Fruit fly (Drosophila melanogaster) whole organism, wandering third instar larva: ENCODE results near the gene CG7430.

ENCODE experiments used
- Abd-B ChIP-seq: fragments of >200 bp; optimal IDR thresholded peaks from 2 replicates; lab custom pipeline; 2017; ENCODE audit warnings: missing biosample characterization, missing genetic modification characterization
- CG32264 ChIP-seq: fragments of 200-800 bp; sonication (Bioruptor generic); optimal IDR thresholded peaks from 2 replicates; lab custom pipeline; 2016; ENCODE audit warnings: missing biosample characterization, missing genetic modification characterization
- CG9705 ChIP-seq: fragments of 200-800 bp; sonication (Bioruptor generic); optimal IDR thresholded peaks from 2 replicates; lab custom pipeline; 2018; ENCODE audit warnings: missing biosample characterization, mild to moderate bottlenecking, missing genetic modification characterization
- CrebA ChIP-seq: fragments of 200-800 bp; sonication (Bioruptor generic); optimal IDR thresholded peaks from 2 replicates; lab custom pipeline; 2016; ENCODE audit warnings: missing biosample characterization, mild to moderate bottlenecking, missing genetic modification characterization, borderline replicate concordance
- Dfd ChIP-seq: fragments of >200 bp; optimal IDR thresholded peaks from 2 replicates; lab custom pipeline; 2017; ENCODE audit warnings: missing biosample characterization, missing genetic modification characterization
- Dif ChIP-seq: fragments of 200-275, 200-300 bp; sonication (Bioruptor generic); optimal IDR thresholded peaks from 2 replicates; lab custom pipeline; 2018; ENCODE audit warnings: missing biosample characterization, missing genetic modification characterization; ENCODE audit not compliant: partially characterized antibody
- GATAd ChIP-seq: sonication (Bioruptor generic); optimal IDR thresholded peaks from 2 replicates; lab custom pipeline; 2016; ENCODE audit warnings: missing biosample characterization, missing genetic modification characterization
- HLH106 ChIP-seq: fragments of 200-800 bp; optimal IDR thresholded peaks from 3 replicates; lab custom pipeline; 2019; ENCODE audit warnings: missing biosample characterization, mild to moderate bottlenecking, missing genetic modification characterization, moderate library complexity
- Hnf4 ChIP-seq: fragments of 200-800 bp; sonication (Bioruptor generic); optimal IDR thresholded peaks from 2 replicates; lab custom pipeline; 2016; ENCODE audit warnings: missing biosample characterization, mild to moderate bottlenecking, missing genetic modification characterization
- Hr78 ChIP-seq: fragments of >200 bp; optimal IDR thresholded peaks from 2 replicates; lab custom pipeline; 2017; ENCODE audit warnings: missing biosample characterization, missing genetic modification characterization
- Hr83 ChIP-seq: fragments of 200-300 bp; sonication (Bioruptor generic); optimal IDR thresholded peaks from 2 replicates; lab custom pipeline; 2016; ENCODE audit warnings: missing biosample characterization, mild to moderate bottlenecking, missing genetic modification characterization, moderate library complexity; ENCODE audit not compliant: poor library complexity, severe bottlenecking
- Jra ChIP-seq: sonication (Bioruptor generic); optimal IDR thresholded peaks from 2 replicates; lab custom pipeline; 2016; ENCODE audit warnings: missing biosample characterization, missing genetic modification characterization
- N ChIP-seq: fragments of >200 bp; optimal IDR thresholded peaks from 2 replicates; lab custom pipeline; 2018; ENCODE audit warnings: missing biosample characterization, missing external identifiers, missing genetic modification characterization
- OdsH ChIP-seq: fragments of 200-800 bp; sonication (Bioruptor generic); optimal IDR thresholded peaks from 2 replicates; lab custom pipeline; 2016; ENCODE audit warnings: missing biosample characterization, mild to moderate bottlenecking, missing genetic modification characterization
- Rel ChIP-seq, 2 experiments: fragments of 200-800 bp; sonication (Bioruptor generic) in 1 of 2; optimal IDR thresholded peaks; 2 replicates in 1 of 2; 3 replicates in 1 of 2; lab custom pipeline; 2016 to 2019; ENCODE audit warnings: mild to moderate bottlenecking in 2 of 2, missing biosample characterization in 2 of 2, missing genetic modification characterization in 2 of 2, moderate library complexity in 1 of 2
- Vsx2 ChIP-seq: fragments of 200-300, 225-300 bp; sonication (Bioruptor generic); optimal IDR thresholded peaks from 2 replicates; lab custom pipeline; 2018; ENCODE audit warnings: missing biosample characterization, missing genetic modification characterization; ENCODE audit not compliant: partially characterized antibody
- brk ChIP-seq: fragments of 200-800 bp; sonication (Bioruptor generic); optimal IDR thresholded peaks from 2 replicates; lab custom pipeline; 2016; ENCODE audit warnings: missing biosample characterization, mild to moderate bottlenecking, missing genetic modification characterization
- dsf ChIP-seq: sonication (Bioruptor generic); optimal IDR thresholded peaks from 2 replicates; lab custom pipeline; 2016; ENCODE audit warnings: missing biosample characterization, missing genetic modification characterization, borderline replicate concordance
- ey ChIP-seq: fragments of 200-800 bp; sonication (Bioruptor generic); optimal IDR thresholded peaks from 2 replicates; lab custom pipeline; 2016; ENCODE audit warnings: missing biosample characterization, missing genetic modification characterization
- foxo ChIP-seq, 2 experiments: fragments of 200-800 bp; sonication (Bioruptor generic); optimal IDR thresholded peaks; 2 replicates in 1 of 2; 3 replicates in 1 of 2; lab custom pipeline; 2016 to 2017; ENCODE audit warnings: missing biosample characterization in 2 of 2, missing genetic modification characterization in 2 of 2
- fru ChIP-seq: fragments of 200-800 bp; sonication (Bioruptor generic); optimal IDR thresholded peaks from 3 replicates; lab custom pipeline; 2016; ENCODE audit warnings: missing biosample characterization, mild to moderate bottlenecking, missing genetic modification characterization
- h ChIP-seq: fragments of 200-800 bp; sonication (Bioruptor generic); optimal IDR thresholded peaks from 3 replicates; lab custom pipeline; 2016; ENCODE audit warnings: missing biosample characterization, mild to moderate bottlenecking, missing genetic modification characterization
- jim ChIP-seq: fragments of 175-275, 200-325 bp; sonication (Bioruptor generic); optimal IDR thresholded peaks from 2 replicates; lab custom pipeline; 2016; ENCODE audit warnings: missing biosample characterization, mild to moderate bottlenecking, missing genetic modification characterization
- lola ChIP-seq: fragments of >200 bp; optimal IDR thresholded peaks from 2 replicates; lab custom pipeline; 2017; ENCODE audit warnings: missing biosample characterization, missing genetic modification characterization
- pan ChIP-seq: fragments of >200 bp; optimal IDR thresholded peaks from 2 replicates; lab custom pipeline; 2017
- psq ChIP-seq: fragments of 200-800 bp; sonication (Bioruptor generic); optimal IDR thresholded peaks from 3 replicates; lab custom pipeline; 2017; ENCODE audit warnings: missing biosample characterization, mild to moderate bottlenecking, missing genetic modification characterization, moderate library complexity
- rgr ChIP-seq: fragments of 200-800 bp; sonication (Bioruptor generic); optimal IDR thresholded peaks from 3 replicates; lab custom pipeline; 2016; ENCODE audit warnings: missing biosample characterization, mild to moderate bottlenecking, missing genetic modification characterization
- sage ChIP-seq: fragments of 200-800 bp; sonication (Bioruptor generic); optimal IDR thresholded peaks from 2 replicates; lab custom pipeline; 2016; ENCODE audit warnings: missing biosample characterization, mild to moderate bottlenecking, missing genetic modification characterization
- sv ChIP-seq: fragments of 200-800 bp; sonication (Bioruptor generic); optimal IDR thresholded peaks from 3 replicates; lab custom pipeline; 2016; ENCODE audit warnings: missing biosample characterization, missing genetic modification characterization
- usp ChIP-seq: fragments of >200 bp; optimal IDR thresholded peaks from 2 replicates; lab custom pipeline; 2017; ENCODE audit warnings: missing biosample characterization, missing genetic modification characterization

The CG7430 gene

DNA sequence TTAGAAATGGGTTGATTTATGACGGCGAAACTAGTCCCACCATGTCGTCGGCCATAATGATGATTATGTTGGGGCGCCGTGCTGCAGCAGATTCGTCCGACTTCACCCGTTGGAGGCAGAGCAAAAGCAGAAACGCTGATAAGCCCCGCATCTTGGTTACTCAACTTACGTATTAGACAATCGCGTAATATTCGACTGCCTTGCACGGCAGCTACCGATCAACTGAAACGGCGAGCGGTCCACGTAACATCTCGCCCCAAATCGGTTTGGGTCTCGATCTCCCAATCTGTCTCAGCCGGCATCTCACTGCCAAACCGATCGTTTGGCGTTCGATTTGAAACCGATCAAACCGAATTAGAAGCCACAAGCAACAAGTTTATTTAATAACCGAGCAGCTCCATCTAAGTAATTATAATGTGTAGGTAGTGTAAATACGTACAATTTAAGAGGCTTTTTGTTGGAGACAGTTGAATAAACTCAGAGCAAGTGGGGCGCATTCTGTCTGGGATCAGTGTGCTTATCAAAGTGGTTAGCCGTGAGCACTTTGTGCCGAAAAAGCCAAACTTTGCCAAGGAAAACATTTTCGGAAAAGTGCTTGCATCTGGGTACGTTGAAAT, 38.0 kb upstream of the CG7430 start, which contains the start of gene CG32191:
Gene CG32191, minus strand, starts transcription at position 550 of the 617 bp plus-strand sequence.
- TF ChIP-seq usp (GFP tag; lab: Kevin White, UChicago) (no peak), CG32264 (GFP tag; lab: Kevin White, UChicago) (no peak), CG9705 (no peak), Hr78 (GFP tag; lab: Kevin White, UChicago) (no peak), jim (GFP tag; lab: Kevin White, UChicago) (no peak), Dif (GFP tag; lab: Kevin White, UChicago) (no peak), dsf (GFP tag; lab: Kevin White, UChicago) (no peak), Hnf4 (no peak), fru (no peak)

DNA sequence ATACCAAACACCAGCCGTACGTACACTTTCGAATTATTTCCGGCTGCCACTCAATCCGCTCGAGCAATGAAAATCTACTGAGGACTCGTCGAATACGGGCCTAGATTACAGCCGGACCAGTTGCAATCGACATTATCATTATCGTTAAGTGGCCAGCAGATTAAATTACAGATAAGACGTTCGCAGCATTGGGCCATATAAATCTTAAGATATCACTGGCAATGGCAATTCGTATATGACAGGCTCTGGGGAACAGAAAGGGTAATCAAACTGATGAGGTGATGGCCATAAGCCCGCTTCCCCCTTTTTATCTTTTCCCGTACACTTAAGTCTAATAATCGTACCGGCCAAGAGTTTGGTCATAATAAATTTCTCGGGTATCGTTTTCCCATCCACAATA, 32.7 kb upstream of the CG7430 start, which contains the start of gene Cln3:
Gene Cln3, minus strand, starts transcription at position 84 of the 400 bp plus-strand sequence.
- TF ChIP-seq Vsx2 (GFP tag; lab: Kevin White, UChicago) (peak; percentile 19), CrebA (peak; percentile 86), lola (no peak), Rel (GFP tag; optimal IDR thresholded peaks at IDR 0.05; lab: Kevin White, UChicago) (peak; percentile 32), Rel (tag; optimal IDR thresholded peaks at IDR 0.05; lab: Kevin White, UChicago) (no peak)

DNA sequence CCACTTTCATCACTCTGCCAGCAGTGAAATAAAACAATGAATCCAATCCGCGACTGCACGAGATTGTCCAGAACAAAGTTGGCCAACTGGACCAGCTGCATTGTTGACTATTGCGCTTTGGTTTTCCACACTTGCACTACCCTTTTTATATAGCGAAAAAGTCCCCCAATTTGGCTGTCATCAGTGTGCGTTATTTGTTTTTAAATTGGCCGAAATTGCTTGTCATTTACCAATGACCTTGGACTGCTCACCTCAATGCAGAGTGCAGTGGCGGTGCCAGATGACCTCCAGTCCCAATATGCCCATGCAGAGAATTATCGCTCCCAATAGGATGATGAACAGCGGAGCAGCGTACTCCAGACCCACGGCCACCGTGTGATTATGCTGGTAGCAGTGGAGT, 28.9 kb upstream of the CG7430 start, which contains the start of gene Ir75a:
Gene Ir75a, minus strand, starts transcription at position 101 of the 400 bp plus-strand sequence.
- TF ChIP-seq sage (GFP tag; lab: Kevin White, UChicago) = no peak
- no peak for TF ChIP-seq Hr78 (GFP tag; lab: Kevin White, UChicago)
- no peak for TF ChIP-seq rgr (GFP tag; lab: Kevin White, UChicago)

DNA sequence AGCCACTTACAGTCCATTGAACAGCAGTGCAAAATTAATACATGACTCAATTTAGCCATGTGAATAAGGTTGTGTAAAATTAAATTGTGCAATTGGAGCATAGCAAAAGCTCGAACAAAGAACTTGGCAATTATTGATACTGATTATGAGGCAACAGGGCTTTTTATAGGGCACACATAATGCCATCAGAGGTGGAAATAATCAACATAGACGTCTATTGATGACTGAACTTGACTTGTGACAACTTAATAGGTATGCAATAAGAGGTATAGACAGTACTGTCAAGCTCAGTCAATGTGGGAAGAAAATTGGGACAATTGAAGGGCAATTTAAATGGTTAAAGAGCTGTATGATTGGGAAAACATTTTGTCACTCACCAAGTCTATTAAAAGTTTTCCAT, 26.6 kb upstream of the CG7430 start, which contains the start of gene Ir75b:
Gene Ir75b, minus strand, starts transcription at position 101 of the 400 bp plus-strand sequence.
- TF ChIP-seq psq = no peak

DNA sequence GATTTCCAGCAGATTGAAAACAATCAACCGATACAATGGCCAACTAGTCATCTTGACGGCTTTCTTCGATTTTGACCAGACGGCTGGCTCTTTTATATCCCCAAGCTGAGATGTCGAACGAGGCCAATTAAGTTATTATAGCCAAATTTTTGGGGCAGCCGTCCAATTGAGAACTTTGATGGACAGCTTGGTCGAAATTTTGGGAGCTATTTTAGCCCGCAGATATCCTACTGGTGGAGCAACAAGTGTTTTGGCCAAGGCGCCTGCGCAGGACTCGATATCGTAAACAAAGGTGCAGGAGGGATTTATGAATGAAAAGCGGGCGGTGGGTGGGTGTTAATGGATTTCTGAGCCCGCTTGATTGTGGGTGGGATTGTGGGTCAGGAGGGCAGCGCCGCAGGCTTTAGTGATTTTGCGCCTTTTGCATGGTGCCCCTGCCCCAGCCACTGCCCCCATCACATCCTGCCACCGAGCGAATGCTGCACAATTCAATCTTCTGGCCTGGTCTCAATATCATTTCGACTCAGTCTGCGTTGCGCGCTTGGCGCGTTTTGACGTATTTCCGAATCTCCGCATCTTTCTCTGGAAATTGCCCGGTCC, 23.8 kb upstream of the CG7430 start, which contains the start of the genes Ir75c and Grd:
Gene Ir75c, minus strand, starts transcription at position 51 of the 600 bp plus-strand sequence.
Gene Grd, plus strand, starts transcription at position 550 of the 600 bp plus-strand sequence.
- TF ChIP-seq fru = no peak
- no peak for TF ChIP-seq foxo (GFP tag; optimal IDR thresholded peaks at IDR 0.05; lab: Kevin White, UChicago)
- TF ChIP-seq Jra (GFP tag; lab: Kevin White, UChicago) = no peak
- no peak for TF ChIP-seq psq
- no peak for TF ChIP-seq N (GFP tag; lab: Kevin White, UChicago)
- no peak for TF ChIP-seq CrebA
- TF ChIP-seq Dfd (GFP tag; lab: Kevin White, UChicago) = no peak
- no peak for TF ChIP-seq usp (GFP tag; lab: Kevin White, UChicago)
- no peak for TF ChIP-seq h
- TF ChIP-seq, all 38 proteins: peak for 0

DNA sequence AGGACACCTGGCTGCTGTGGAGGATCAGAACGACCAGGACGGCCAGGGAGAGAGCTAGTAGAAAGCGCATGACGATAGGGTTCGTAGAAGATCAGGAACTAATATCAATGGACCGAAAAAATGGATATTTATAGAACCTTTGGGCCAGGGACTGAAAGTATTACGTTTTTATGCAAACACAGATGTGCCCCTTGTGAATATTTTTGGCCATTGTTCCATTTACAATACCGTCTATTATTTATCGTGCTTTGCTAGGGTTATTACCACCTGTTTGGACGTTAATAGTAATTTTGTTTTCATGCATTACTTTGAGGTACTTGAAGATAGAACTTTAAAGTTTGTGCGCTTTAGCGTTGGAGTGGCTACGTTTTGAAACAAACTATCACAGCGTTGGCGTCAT, 13.2 kb upstream of the CG7430 start, which contains the start of gene CG32188:
Gene CG32188, minus strand, starts transcription at position 101 of the 400 bp plus-strand sequence.
- no peak for TF ChIP-seq HLH106 (tag; lab: Kevin White, UChicago)
- no peak for TF ChIP-seq fru
- no peak for TF ChIP-seq Jra (GFP tag; lab: Kevin White, UChicago)
- no peak for TF ChIP-seq Abd-B (GFP tag; lab: Kevin White, UChicago)
- no peak for TF ChIP-seq Rel (GFP tag; optimal IDR thresholded peaks at IDR 0.05; lab: Kevin White, UChicago)
- no peak for TF ChIP-seq Rel (tag; optimal IDR thresholded peaks at IDR 0.05; lab: Kevin White, UChicago)
- TF ChIP-seq pan = no peak
- no peak for TF ChIP-seq Hr83 (GFP tag; lab: Kevin White, UChicago)
- no peak for TF ChIP-seq ey (GFP tag; lab: Kevin White, UChicago)
- TF ChIP-seq sv (GFP tag; lab: Kevin White, UChicago) = no peak
- no peak for TF ChIP-seq h
- no peak for TF ChIP-seq Dfd (GFP tag; lab: Kevin White, UChicago)
- TF ChIP-seq CrebA = no peak
- no peak for TF ChIP-seq rgr (GFP tag; lab: Kevin White, UChicago)
- TF ChIP-seq GATAd (GFP tag; lab: Kevin White, UChicago) = no peak
- TF ChIP-seq OdsH (GFP tag; lab: Kevin White, UChicago) = no peak
- TF ChIP-seq N (GFP tag; lab: Kevin White, UChicago) = no peak
- TF ChIP-seq brk (GFP tag; lab: Kevin White, UChicago) = no peak
- TF ChIP-seq usp (GFP tag; lab: Kevin White, UChicago) = no peak
- TF ChIP-seq Dif (GFP tag; lab: Kevin White, UChicago) = no peak
- no peak for TF ChIP-seq jim (GFP tag; lab: Kevin White, UChicago)
